Worm (Caenorhabditis elegans) whole organism, late embryonic: ENCODE measurements around the gene F54D5.2.

Experiments used
- C08G9.2 ChIP-seq: sonication (generic microtip); optimal IDR thresholded peaks from 2 replicates; lab custom pipeline; 2016; ENCODE audit warnings: mild to moderate bottlenecking, missing genetic modification characterization, moderate library complexity, missing compliant biosample characterization
- C38D4.7 ChIP-seq: fragments of 200-800 bp; sonication (Bioruptor generic); optimal IDR thresholded peaks from 2 replicates; lab custom pipeline; 2018; ENCODE audit warnings: mild to moderate bottlenecking, missing genetic modification characterization, moderate library complexity, missing compliant biosample characterization
- K02D7.2 ChIP-seq: sonication (generic microtip); optimal IDR thresholded peaks from 2 replicates; lab custom pipeline; 2017; ENCODE audit warnings: mild to moderate bottlenecking, missing genetic modification characterization, missing compliant biosample characterization
- K09A11.1 ChIP-seq: sonication (generic microtip); optimal IDR thresholded peaks from 2 replicates; lab custom pipeline; 2017; ENCODE audit warnings: antibody characterized with exemption, mild to moderate bottlenecking, missing genetic modification characterization, missing compliant biosample characterization; ENCODE audit not compliant: insufficient read depth
- ahr-1 ChIP-seq: sonication (generic microtip); optimal IDR thresholded peaks from 2 replicates; lab custom pipeline; 2016; ENCODE audit warnings: missing genetic modification characterization, missing compliant biosample characterization
- ama-1 ChIP-seq: fragments of 150-350 bp; optimal IDR thresholded peaks from 2 replicates; lab custom pipeline; 2014
- ceh-19 ChIP-seq: fragments of 200-800 bp; sonication (Bioruptor generic); optimal IDR thresholded peaks from 2 replicates; lab custom pipeline; 2018; ENCODE audit warnings: mild to moderate bottlenecking, missing genetic modification characterization, missing compliant biosample characterization
- ceh-22 ChIP-seq: sonication (generic microtip); optimal IDR thresholded peaks from 2 replicates; lab custom pipeline; 2017; ENCODE audit warnings: missing biosample characterization, missing genetic modification characterization
- ceh-24 ChIP-seq: sonication (generic microtip); optimal IDR thresholded peaks from 2 replicates; lab custom pipeline; 2016; ENCODE audit warnings: mild to moderate bottlenecking, missing genetic modification characterization, missing compliant biosample characterization
- ceh-30 ChIP-seq: fragments of 150-350 bp; optimal IDR thresholded peaks from 2 replicates; lab custom pipeline; 2014; ENCODE audit warnings: missing biosample characterization, missing genetic modification characterization
- ceh-31 ChIP-seq: sonication (generic microtip); optimal IDR thresholded peaks from 2 replicates; lab custom pipeline; 2016; ENCODE audit warnings: missing genetic modification characterization, missing compliant biosample characterization
- ceh-45 ChIP-seq: fragments of 200-800 bp; sonication (Bioruptor generic); IDR thresholded peaks from 2 replicates; pipeline ENCODE4 v1.3.6; 2022; ENCODE audit warnings: missing genetic modification reagents, missing genetic modification characterization, missing compliant biosample characterization
- ceh-48 ChIP-seq: sonication (generic microtip); optimal IDR thresholded peaks from 2 replicates; lab custom pipeline; 2016; ENCODE audit warnings: missing genetic modification characterization, inconsistent platforms, missing compliant biosample characterization
- ceh-6 ChIP-seq: fragments of 200-800 bp; sonication (Bioruptor generic); optimal IDR thresholded peaks from 2 replicates; lab custom pipeline; 2018; ENCODE audit warnings: mild to moderate bottlenecking, missing genetic modification characterization, missing compliant biosample characterization
- ceh-9 ChIP-seq: sonication (generic microtip); optimal IDR thresholded peaks from 2 replicates; lab custom pipeline; 2016; ENCODE audit warnings: mild to moderate bottlenecking, missing genetic modification characterization, inconsistent platforms, missing compliant biosample characterization
- dve-1 ChIP-seq: sonication (generic microtip); optimal IDR thresholded peaks from 2 replicates; lab custom pipeline; 2017; ENCODE audit warnings: antibody characterized with exemption, mild to moderate bottlenecking, missing genetic modification characterization, missing compliant biosample characterization
- elt-2 ChIP-seq: sonication (generic microtip); optimal IDR thresholded peaks from 2 replicates; lab custom pipeline; 2016; ENCODE audit warnings: missing genetic modification reagents, missing genetic modification characterization, missing compliant biosample characterization
- elt-4 ChIP-seq: sonication (generic microtip); optimal IDR thresholded peaks from 2 replicates; lab custom pipeline; 2016; ENCODE audit warnings: missing genetic modification characterization, missing compliant biosample characterization
- fax-1 ChIP-seq: sonication (generic microtip); optimal IDR thresholded peaks from 2 replicates; lab custom pipeline; 2016; ENCODE audit warnings: missing genotype, missing genetic modification characterization, missing compliant biosample characterization
- fkh-10 ChIP-seq: fragments of 150-350 bp; optimal IDR thresholded peaks from 2 replicates; lab custom pipeline; 2014; ENCODE audit warnings: missing biosample characterization, missing genetic modification reagents, missing genetic modification characterization
- fkh-6 ChIP-seq: sonication (generic microtip); optimal IDR thresholded peaks from 2 replicates; lab custom pipeline; 2016; ENCODE audit warnings: missing genetic modification characterization, missing compliant biosample characterization
- hlh-13 ChIP-seq: fragments of 200-800 bp; sonication (Bioruptor generic); optimal IDR thresholded peaks from 2 replicates; lab custom pipeline; 2018; ENCODE audit warnings: mild to moderate bottlenecking, missing genetic modification characterization, missing compliant biosample characterization
- hlh-30 ChIP-seq: sonication (generic microtip); optimal IDR thresholded peaks from 2 replicates; lab custom pipeline; 2017; ENCODE audit warnings: antibody characterized with exemption, missing genetic modification characterization, missing compliant biosample characterization; ENCODE audit not compliant: insufficient read depth
- hlh-6 ChIP-seq: sonication (generic microtip); optimal IDR thresholded peaks from 2 replicates; lab custom pipeline; 2016; ENCODE audit warnings: missing genotype, missing genetic modification characterization, missing compliant biosample characterization
- hlh-8 ChIP-seq: sonication (generic microtip); optimal IDR thresholded peaks from 2 replicates; lab custom pipeline; 2016; ENCODE audit warnings: missing genotype, missing genetic modification characterization, missing compliant biosample characterization
- madf-2 ChIP-seq: sonication (generic microtip); optimal IDR thresholded peaks from 2 replicates; lab custom pipeline; 2017; ENCODE audit warnings: missing genetic modification characterization, missing compliant biosample characterization
- mec-3 ChIP-seq: sonication (generic microtip); optimal IDR thresholded peaks from 2 replicates; lab custom pipeline; 2016; ENCODE audit warnings: borderline replicate concordance, missing genetic modification characterization, missing compliant biosample characterization
- nfya-1 ChIP-seq: sonication (generic microtip); optimal IDR thresholded peaks from 2 replicates; lab custom pipeline; 2017; ENCODE audit warnings: missing genetic modification characterization, mild to moderate bottlenecking, missing compliant biosample characterization, antibody characterized with exemption, moderate library complexity
- nhr-11 ChIP-seq: fragments of 150-350 bp; optimal IDR thresholded peaks from 2 replicates; lab custom pipeline; 2014; ENCODE audit warnings: missing biosample characterization, missing genetic modification characterization
- npax-4 ChIP-seq: sonication (generic microtip); optimal IDR thresholded peaks from 2 replicates; lab custom pipeline; 2016; ENCODE audit warnings: missing genetic modification characterization, missing compliant biosample characterization
- odd-2 ChIP-seq: sonication (generic microtip); optimal IDR thresholded peaks from 2 replicates; lab custom pipeline; 2017; ENCODE audit warnings: antibody characterized with exemption, mild to moderate bottlenecking, missing genetic modification characterization, missing compliant biosample characterization
- pag-3 ChIP-seq: sonication (generic microtip); optimal IDR thresholded peaks from 2 replicates; lab custom pipeline; 2016; ENCODE audit warnings: missing compliant biosample characterization, missing genetic modification characterization, borderline replicate concordance
- pat-9 ChIP-seq: fragments of 200-800 bp; sonication (Bioruptor generic); optimal IDR thresholded peaks from 2 replicates; lab custom pipeline; 2018; ENCODE audit warnings: mild to moderate bottlenecking, missing genetic modification characterization, moderate library complexity, missing compliant biosample characterization
- pha-2 ChIP-seq: sonication (generic microtip); optimal IDR thresholded peaks from 2 replicates; lab custom pipeline; 2017; ENCODE audit warnings: mild to moderate bottlenecking, missing genetic modification characterization, missing compliant biosample characterization
- pha-4 ChIP-seq: fragments of 150-350 bp; optimal IDR thresholded peaks from 2 replicates; lab custom pipeline; 2018; ENCODE audit warnings: missing biosample characterization, missing genetic modification reagents, missing genetic modification characterization
- sox-4 ChIP-seq: sonication (generic microtip); optimal IDR thresholded peaks from 2 replicates; lab custom pipeline; 2017; ENCODE audit warnings: mild to moderate bottlenecking, missing genetic modification characterization, inconsistent platforms, missing compliant biosample characterization
- syd-9 ChIP-seq: sonication (generic microtip); optimal IDR thresholded peaks from 2 replicates; lab custom pipeline; 2016; ENCODE audit warnings: mild to moderate bottlenecking, missing genetic modification characterization, moderate library complexity, missing compliant biosample characterization
- tbx-2 ChIP-seq: sonication (generic microtip); optimal IDR thresholded peaks from 2 replicates; lab custom pipeline; 2016; ENCODE audit warnings: missing genetic modification characterization, missing compliant biosample characterization
- ttx-3 ChIP-seq: sonication (generic microtip); optimal IDR thresholded peaks from 2 replicates; lab custom pipeline; 2016; ENCODE audit warnings: missing genetic modification reagents, missing genetic modification characterization, missing compliant biosample characterization
- unc-42 ChIP-seq: sonication (generic microtip); optimal IDR thresholded peaks from 2 replicates; lab custom pipeline; 2016; ENCODE audit warnings: missing genotype, missing genetic modification characterization, missing compliant biosample characterization
- unc-55 ChIP-seq: sonication (generic microtip); optimal IDR thresholded peaks from 2 replicates; lab custom pipeline; 2017; ENCODE audit warnings: missing biosample characterization, missing genetic modification reagents, missing genetic modification characterization
- unc-86 ChIP-seq: sonication (generic microtip); optimal IDR thresholded peaks from 2 replicates; lab custom pipeline; 2016; ENCODE audit warnings: missing genetic modification characterization, missing compliant biosample characterization
- zip-5 ChIP-seq: sonication (generic microtip); optimal IDR thresholded peaks from 2 replicates; lab custom pipeline; 2016; ENCODE audit warnings: missing genetic modification characterization, missing compliant biosample characterization

The F54D5.2 gene

ce11 chrII:11542385-11542784, 30.6 kb upstream of the F54D5.2 start, which contains the start of gene gtf-2E2:
gtf-2E2 (minus strand) TSS chrII:11542495.
- TF ChIP-seq pha-2 (tag; lab: Kevin White, UChicago) (no peak), tbx-2 (peak; percentile 25), fkh-10 (GFP tag; lab: Kevin White, UChicago) (no peak), ceh-48 (tag; lab: Kevin White, UChicago) (peak; percentile 53), npax-4 (tag; lab: Kevin White, UChicago) (no peak), elt-2 (tag; lab: Kevin White, UChicago) (no peak), ceh-31 (peak; percentile 55), C08G9.2 (tag; lab: Kevin White, UChicago) (peak; percentile 56), nfya-1 (tag; lab: Kevin White, UChicago) (peak; percentile 3), sox-4 (tag; lab: Kevin White, UChicago) (no peak), pat-9 (no peak)

DNA sequence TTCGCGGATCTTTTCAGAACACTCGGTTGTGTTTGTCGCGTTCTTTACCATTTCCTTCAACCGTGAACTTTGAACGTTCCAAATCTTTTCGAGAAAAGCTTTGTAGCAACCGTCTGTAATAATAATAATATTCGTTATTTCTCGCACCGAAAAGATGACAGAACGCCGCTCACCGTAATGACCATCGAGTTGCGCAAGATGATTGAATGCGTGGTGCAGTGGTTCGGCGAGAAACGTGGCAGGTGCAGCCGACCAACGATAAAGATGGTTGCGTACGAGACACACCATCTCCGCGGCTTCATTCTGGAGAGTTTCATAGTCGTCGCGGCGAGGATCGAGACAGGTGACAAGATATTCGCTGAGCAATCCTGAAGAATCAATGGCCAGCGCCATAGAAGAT, 30.0 kb upstream of the F54D5.2 start:
- TF ChIP-seq tbx-2 (no peak), nhr-11 (tag; lab: Kevin White, UChicago) (no peak), ceh-48 (tag; lab: Kevin White, UChicago) (no peak), mec-3 (tag; lab: Kevin White, UChicago) (no peak), unc-55 (GFP tag; lab: Kevin White, UChicago) (peak; percentile 17)

- TF ChIP-seq pat-9 (no peak), ttx-3 (tag; lab: Kevin White, UChicago) (no peak)
- TF ChIP-seq, all 69 proteins: peak for 0
Measured at ce11 chrII:11544714-11545113, 28.3 kb upstream of the F54D5.2 start, which contains the start of gene F54D5.9. F54D5.9 (minus strand) TSS chrII:11544828.

DNA sequence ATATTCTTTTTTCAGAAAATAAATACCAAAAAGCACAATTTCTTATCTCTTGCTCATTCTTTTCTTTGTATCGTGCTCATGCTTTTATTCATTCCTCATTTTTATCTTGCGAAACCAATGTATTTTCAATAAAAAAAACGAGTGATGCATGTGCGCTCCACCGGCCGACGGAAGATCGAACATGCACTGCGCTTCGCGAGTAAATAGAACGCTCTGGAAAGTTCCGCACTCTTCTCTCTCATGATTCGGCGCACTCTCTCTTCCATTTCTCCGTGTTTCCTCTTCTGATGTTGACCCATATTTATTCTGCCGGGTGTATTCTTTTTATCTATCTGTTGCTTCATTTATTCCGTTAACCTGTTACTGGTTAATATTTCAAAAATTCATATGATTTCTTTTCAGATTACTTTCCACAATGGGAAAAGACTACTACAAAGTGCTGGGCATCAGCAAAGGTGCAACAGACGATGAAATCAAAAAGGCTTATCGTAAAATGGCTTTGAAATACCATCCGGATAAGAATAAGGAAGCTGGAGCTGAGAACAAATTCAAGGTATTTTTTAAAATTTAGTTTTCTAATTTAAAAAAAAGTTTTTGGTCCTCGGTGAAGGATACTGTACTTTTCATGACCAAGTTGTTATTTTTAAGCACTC, 27.6 kb upstream of the F54D5.2 start, which contains the start of gene dnj-13:
Gene dnj-13 (plus strand): TSS at position 403 of the 653 bp plus-strand sequence.
- TF ChIP-seq ceh-31 (peak; percentile 66), hlh-8 (tag; lab: Kevin White, UChicago) (peak; percentile 36), ttx-3 (tag; lab: Kevin White, UChicago) (no peak), ceh-24 (no peak), fkh-6 (tag; lab: Kevin White, UChicago) (no peak), unc-42 (tag; lab: Kevin White, UChicago) (peak; percentile 77), syd-9 (tag; lab: Kevin White, UChicago) (peak; percentile 71), pag-3 (tag; lab: Kevin White, UChicago) (no peak), pha-2 (tag; lab: Kevin White, UChicago) (no peak), ceh-6 (no peak), hlh-30 (tag; lab: Kevin White, UChicago) (peak; percentile 83), ceh-19 (GFP tag; lab: Kevin White, UChicago) (peak; percentile 30), madf-2 (tag; lab: Kevin White, UChicago) (peak; percentile 65), hlh-13 (GFP tag; lab: Kevin White, UChicago) (no peak), nfya-1 (tag; lab: Kevin White, UChicago) (peak; percentile 90), ceh-30 (tag; lab: Kevin White, UChicago) (peak; percentile 59), K02D7.2 (tag; lab: Kevin White, UChicago) (no peak), unc-86 (tag; lab: Kevin White, UChicago) (peak; percentile 14), odd-2 (tag; lab: Kevin White, UChicago) (no peak), mec-3 (tag; lab: Kevin White, UChicago) (no peak), pha-4 (tag; lab: Kevin White, UChicago) (no peak), dve-1 (tag; lab: Kevin White, UChicago) (peak; percentile 29), fax-1 (tag; lab: Kevin White, UChicago) (no peak), pat-9 (no peak), ama-1 (peak; percentile 27), C08G9.2 (tag; lab: Kevin White, UChicago) (peak; percentile 60), sox-4 (tag; lab: Kevin White, UChicago) (no peak), C38D4.7 (GFP tag; lab: Kevin White, UChicago) (no peak), K09A11.1 (tag; lab: Kevin White, UChicago) (no peak), ceh-9 (no peak), ceh-45 (GFP tag; lab: Robert Waterston, UW) (no peak), ceh-22 (tag; lab: Kevin White, UChicago) (peak; percentile 3), npax-4 (tag; lab: Kevin White, UChicago) (no peak), elt-4 (tag; lab: Kevin White, UChicago) (no peak), fkh-10 (GFP tag; lab: Kevin White, UChicago) (no peak), zip-5 (tag; lab: Kevin White, UChicago) (no peak), unc-55 (GFP tag; lab: Kevin White, UChicago) (peak; percentile 82), hlh-6 (tag; lab: Kevin White, UChicago) (no peak), ahr-1 (tag; lab: Kevin White, UChicago) (no peak)
